Fruit fly (Drosophila melanogaster): ENCODE results near the gene CycH.

CycH gene

dm6 chr3L:21821780-21822179 lies at the start of gene CycH:
CycH (plus strand) TSS chr3L:21821997.
- no peak for TF ChIP-seq noc (tag; optimal IDR thresholded peaks at IDR 0.05)

- TF ChIP-seq noc (tag; optimal IDR thresholded peaks at IDR 0.05), result no peak
Observed at dm6 chr3L:21773855-21774254, 47.9 kb upstream of the CycH start.

- TF ChIP-seq noc (tag; optimal IDR thresholded peaks at IDR 0.05), result no peak
Observed at dm6 chr3L:21787883-21788282, 33.9 kb upstream of the CycH start.

- no peak for TF ChIP-seq noc (tag; optimal IDR thresholded peaks at IDR 0.05)
Observed at dm6 chr3L:21800424-21800823, 21.4 kb upstream of the CycH start.

dm6 chr3L:21808003-21808530 lies 13.7 kb upstream of the CycH start:
- TF ChIP-seq noc (tag; optimal IDR thresholded peaks at IDR 0.05), result no peak

dm6 chr3L:21808568-21808967 lies 13.2 kb upstream of the CycH start, which contains the start of gene eg:
eg (plus strand) TSS chr3L:21808703.
- no peak for TF ChIP-seq noc (tag; optimal IDR thresholded peaks at IDR 0.05)

- no peak for TF ChIP-seq noc (tag; optimal IDR thresholded peaks at IDR 0.05)
Observed at dm6 chr3L:21813598-21813997, 8.2 kb upstream of the CycH start, which contains the start of gene CG43895. CG43895 (minus strand) TSS chr3L:21813698.

- TF ChIP-seq noc (tag; optimal IDR thresholded peaks at IDR 0.05), result no peak
Observed at dm6 chr3L:21818701-21819100, 3.1 kb upstream of the CycH start.

dm6 chr3L:21819497-21819896 lies 2.3 kb upstream of the CycH start:
- TF ChIP-seq noc (tag; optimal IDR thresholded peaks at IDR 0.05), result no peak

dm6 chr3L:21823236-21823635 lies 1.4 kb downstream of the CycH start, which contains the start of gene CG7407:
CG7407 (plus strand) TSS chr3L:21823461.
- TF ChIP-seq noc (tag; optimal IDR thresholded peaks at IDR 0.05), result no peak

dm6 chr3L:21824725-21825353 lies 3.0 kb downstream of the CycH start, which contains the start of gene eIF2A:
eIF2A (plus strand) TSS chr3L:21824740.
- TF ChIP-seq noc (tag; optimal IDR thresholded peaks at IDR 0.05), result no peak

- no peak for TF ChIP-seq noc (tag; optimal IDR thresholded peaks at IDR 0.05)
Observed at dm6 chr3L:21827130-21827529, 5.3 kb downstream of the CycH start.

- peak; percentile 15 for TF ChIP-seq noc (tag; optimal IDR thresholded peaks at IDR 0.05)
Observed at dm6 chr3L:21828177-21828589, 6.4 kb downstream of the CycH start, which contains the start of gene CG32448. CG32448 (minus strand) TSS chr3L:21828480.

dm6 chr3L:21830125-21830524 lies 8.3 kb downstream of the CycH start:
- no peak for TF ChIP-seq noc (tag; optimal IDR thresholded peaks at IDR 0.05)

- peak; percentile 63 for TF ChIP-seq noc (tag; optimal IDR thresholded peaks at IDR 0.05)
Observed at dm6 chr3L:21832203-21833160, 10.7 kb downstream of the CycH start, which contains the start of the genes CG7148 and Nopp140. CG7148 (minus strand) TSS chr3L:21832253. Nopp140 (plus strand) TSS chr3L:21832774.

dm6 chr3L:21835569-21835968 lies 13.8 kb downstream of the CycH start:
- no peak for TF ChIP-seq noc (tag; optimal IDR thresholded peaks at IDR 0.05)

Data from whole organism, larva.